Fruit fly (Drosophila melanogaster) whole organism, embryonic: ENCODE measurements around the gene CG5937.
A peak's percentile ranks its signal among the peaks of the same experiment; 100 is the strongest.

Experiments
- ATbp ChIP-seq: fragments of 200-800 bp; sonication (Bioruptor generic); optimal IDR thresholded peaks from 2 replicates; lab custom pipeline; 2017; ENCODE audit warnings: missing biosample characterization, mild to moderate bottlenecking, missing genetic modification characterization, missing genetic modification reagents
- Atf6 ChIP-seq: fragments of 200-800 bp; sonication (Bioruptor generic); IDR thresholded peaks from 2 replicates; pipeline ENCODE4 v1.3.6; 2022; ENCODE audit warnings: missing biosample characterization, missing genetic modification characterization
- B-H2 ChIP-seq: fragments of 200-800 bp; sonication (Bioruptor generic); optimal IDR thresholded peaks from 2 replicates; lab custom pipeline; 2018; ENCODE audit warnings: missing biosample characterization, mild to moderate bottlenecking, missing genetic modification characterization
- Bgb ChIP-seq: fragments of 200-800 bp; sonication (Bioruptor generic); IDR thresholded peaks from 2 replicates; pipeline ENCODE4 v1.3.6; 2022; ENCODE audit warnings: missing biosample characterization, missing genetic modification characterization; ENCODE audit not compliant: partially characterized antibody
- Blimp-1 ChIP-seq: fragments of 200-800 bp; sonication (Bioruptor generic); optimal IDR thresholded peaks from 3 replicates; lab custom pipeline; 2018; ENCODE audit warnings: missing biosample characterization, missing genetic modification characterization, mild to moderate bottlenecking, moderate library complexity, missing genetic modification reagents
- CG10321 ChIP-seq: fragments of 200-800 bp; sonication (Bioruptor generic); IDR thresholded peaks from 2 replicates; pipeline ENCODE4 v1.3.6; 2022; ENCODE audit warnings: missing biosample characterization, missing genetic modification characterization
- CG10654 ChIP-seq: fragments of 200-800 bp; sonication (Bioruptor generic); optimal IDR thresholded peaks from 2 replicates; lab custom pipeline; 2016; ENCODE audit warnings: missing biosample characterization, missing genetic modification characterization
- CG11093 ChIP-seq: fragments of 200-800 bp; sonication (Bioruptor generic); IDR thresholded peaks from 3 replicates; pipeline ENCODE4 v1.3.6; 2022; ENCODE audit warnings: missing biosample characterization, missing genetic modification characterization
- CG11504 ChIP-seq: fragments of 200-800 bp; sonication (Bioruptor generic); optimal IDR thresholded peaks from 3 replicates; lab custom pipeline; 2019; ENCODE audit warnings: missing biosample characterization, mild to moderate bottlenecking, missing genetic modification characterization, moderate library complexity
- CG12071 ChIP-seq: fragments of 200-800 bp; sonication (Bioruptor generic); optimal IDR thresholded peaks from 3 replicates; lab custom pipeline; 2018; ENCODE audit warnings: missing biosample characterization, mild to moderate bottlenecking, missing genetic modification characterization
- CG12236 ChIP-seq: fragments of 200-800 bp; sonication (Bioruptor generic); optimal IDR thresholded peaks from 2 replicates; lab custom pipeline; 2016; ENCODE audit warnings: missing biosample characterization, missing genetic modification characterization
- CG13287 ChIP-seq: fragments of 200-800 bp; sonication (Bioruptor generic); IDR thresholded peaks from 2 replicates; pipeline ENCODE4 v1.3.6; 2022; ENCODE audit warnings: missing biosample characterization, missing genetic modification characterization; ENCODE audit not compliant: partially characterized antibody
- CG13424 ChIP-seq: fragments of 200-800 bp; sonication (Bioruptor generic); optimal IDR thresholded peaks from 2 replicates; lab custom pipeline; 2019; ENCODE audit warnings: missing biosample characterization, mild to moderate bottlenecking, missing genetic modification characterization, moderate library complexity
- CG1602 ChIP-seq: fragments of 200-800 bp; sonication (Bioruptor generic); optimal IDR thresholded peaks from 3 replicates; lab custom pipeline; 2016; ENCODE audit warnings: missing biosample characterization, missing genetic modification characterization
- CG17912 ChIP-seq: fragments of 200-800 bp; sonication (Bioruptor generic); optimal IDR thresholded peaks from 2 replicates; lab custom pipeline; 2018; ENCODE audit warnings: missing biosample characterization, mild to moderate bottlenecking, missing genetic modification characterization
- CG2199 ChIP-seq: fragments of 200-800 bp; sonication (Bioruptor generic); IDR thresholded peaks from 3 replicates; pipeline ENCODE4 v1.3.6; 2022; ENCODE audit warnings: missing biosample characterization, missing genetic modification characterization
- CG2712 ChIP-seq: fragments of 200-800 bp; optimal IDR thresholded peaks from 3 replicates; lab custom pipeline; 2019; ENCODE audit warnings: missing biosample characterization, mild to moderate bottlenecking, missing genetic modification characterization, moderate library complexity
- CG2875 ChIP-seq: fragments of 200-800 bp; sonication (Bioruptor generic); optimal IDR thresholded peaks from 2 replicates; lab custom pipeline; 2017; ENCODE audit warnings: missing biosample characterization, mild to moderate bottlenecking, missing genetic modification characterization, missing genetic modification reagents
- CG31365 ChIP-seq: fragments of 200-800 bp; sonication (Bioruptor generic); optimal IDR thresholded peaks from 2 replicates; lab custom pipeline; 2018; ENCODE audit warnings: missing biosample characterization, mild to moderate bottlenecking, missing genetic modification characterization
- CG32532 ChIP-seq: fragments of 200-800 bp; sonication (Bioruptor generic); IDR thresholded peaks from 2 replicates; pipeline ENCODE4 v1.3.6; 2022; ENCODE audit warnings: missing biosample characterization, missing genetic modification characterization
- CG33213 ChIP-seq: fragments of 200-800 bp; sonication (Bioruptor generic); optimal IDR thresholded peaks from 3 replicates; lab custom pipeline; 2016; ENCODE audit warnings: missing biosample characterization, missing genetic modification characterization
- CG4854 ChIP-seq: fragments of 200-800 bp; sonication (Bioruptor generic); optimal IDR thresholded peaks from 2 replicates; lab custom pipeline; 2016; ENCODE audit warnings: missing biosample characterization, missing genetic modification characterization, inconsistent platforms
- CG7963 ChIP-seq: fragments of 200-800 bp; sonication (Bioruptor generic); IDR thresholded peaks from 3 replicates; pipeline ENCODE4 v1.3.6; 2022; ENCODE audit warnings: missing biosample characterization, missing genetic modification characterization; ENCODE audit not compliant: partially characterized antibody
- CG8089 ChIP-seq: fragments of 200-800 bp; sonication (Bioruptor generic); optimal IDR thresholded peaks from 3 replicates; lab custom pipeline; 2016; ENCODE audit warnings: missing biosample characterization, missing genetic modification characterization
- CG8290 ChIP-seq, 3 experiments: fragments of 200-800 bp; sonication (Bioruptor generic); optimal IDR thresholded peaks; 2 replicates each; lab custom pipeline; 2016 to 2019; ENCODE audit warnings: missing biosample characterization in 3 of 3, missing genetic modification characterization in 3 of 3, mild to moderate bottlenecking in 2 of 3, moderate library complexity in 1 of 3
- CG8765 ChIP-seq: fragments of 200-800 bp; sonication (Bioruptor generic); IDR thresholded peaks from 2 replicates; pipeline ENCODE4 v1.3.6; 2022; ENCODE audit warnings: missing biosample characterization, missing genetic modification characterization
- CG9609 ChIP-seq: fragments of 200-800 bp; sonication (Bioruptor generic); optimal IDR thresholded peaks from 3 replicates; lab custom pipeline; 2016; ENCODE audit warnings: missing biosample characterization, missing genetic modification characterization
- CrebB ChIP-seq: fragments of 200-800 bp; sonication (Bioruptor generic); optimal IDR thresholded peaks from 3 replicates; lab custom pipeline; 2018; ENCODE audit warnings: missing biosample characterization, mild to moderate bottlenecking, missing genetic modification characterization
- Dek ChIP-seq: fragments of 200-800 bp; sonication (Bioruptor generic); optimal IDR thresholded peaks from 3 replicates; lab custom pipeline; 2019; ENCODE audit warnings: missing biosample characterization, mild to moderate bottlenecking, missing genetic modification characterization, moderate library complexity
- Dref ChIP-seq: fragments of 200-800 bp; sonication (Bioruptor generic); IDR thresholded peaks from 2 replicates; pipeline ENCODE4 v1.3.6; 2022; ENCODE audit warnings: missing biosample characterization, missing genetic modification characterization
- HHEX ChIP-seq: fragments of 200-800 bp; sonication (Bioruptor generic); optimal IDR thresholded peaks from 3 replicates; lab custom pipeline; 2017; ENCODE audit warnings: missing biosample characterization, mild to moderate bottlenecking, missing genetic modification characterization, missing genetic modification reagents
- HmgZ ChIP-seq: fragments of 200-800 bp; sonication (Bioruptor generic); optimal IDR thresholded peaks from 2 replicates; lab custom pipeline; 2018; ENCODE audit warnings: missing biosample characterization, mild to moderate bottlenecking, missing genetic modification characterization
- Hr3 ChIP-seq: fragments of 200-800 bp; sonication (Bioruptor generic); optimal IDR thresholded peaks from 3 replicates; lab custom pipeline; 2016; ENCODE audit warnings: missing biosample characterization, missing genetic modification characterization
- Lhr ChIP-seq: fragments of 200-800 bp; sonication (Bioruptor generic); optimal IDR thresholded peaks from 3 replicates; lab custom pipeline; 2017; ENCODE audit warnings: mild to moderate bottlenecking, missing biosample characterization, missing genetic modification reagents, missing genetic modification characterization
- Mad ChIP-seq: fragments of 200-800 bp; sonication (Bioruptor generic); optimal IDR thresholded peaks from 2 replicates; lab custom pipeline; 2016; ENCODE audit warnings: missing biosample characterization, missing genetic modification characterization
- Med ChIP-seq: fragments of 200-800 bp; sonication (Bioruptor generic); peaks from one replicate; lab custom pipeline; 2016; ENCODE audit warnings: missing biosample characterization, missing genetic modification characterization, mild to moderate bottlenecking, inconsistent platforms, moderate library complexity
- Nf-YB ChIP-seq: fragments of 200-800 bp; sonication (Bioruptor generic); optimal IDR thresholded peaks from 3 replicates; lab custom pipeline; 2019; ENCODE audit warnings: missing biosample characterization, mild to moderate bottlenecking, missing genetic modification characterization, moderate library complexity
- Sox100B ChIP-seq: fragments of 200-800 bp; sonication (Bioruptor generic); optimal IDR thresholded peaks from 3 replicates; lab custom pipeline; 2018; ENCODE audit warnings: missing biosample characterization, mild to moderate bottlenecking, missing genetic modification characterization
- Vsx1 ChIP-seq: fragments of 200-800 bp; sonication (Bioruptor generic); optimal IDR thresholded peaks from 2 replicates; lab custom pipeline; 2017; ENCODE audit warnings: missing biosample characterization, mild to moderate bottlenecking, missing genetic modification characterization, missing genetic modification reagents
- amos ChIP-seq: fragments of 200-800 bp; sonication (Bioruptor generic); IDR thresholded peaks from 2 replicates; pipeline ENCODE4 v1.3.6; 2022; ENCODE audit warnings: missing biosample characterization, missing genetic modification characterization; ENCODE audit not compliant: partially characterized antibody
- crc ChIP-seq: fragments of 200-800 bp; sonication (Bioruptor generic); optimal IDR thresholded peaks from 2 replicates; lab custom pipeline; 2016; ENCODE audit warnings: missing biosample characterization, missing genetic modification characterization
- da ChIP-seq: fragments of 200-800 bp; sonication (Bioruptor generic); optimal IDR thresholded peaks from 2 replicates; lab custom pipeline; 2016; ENCODE audit warnings: missing biosample characterization, missing genetic modification characterization
- eyg ChIP-seq: fragments of 200-800 bp; sonication (Bioruptor generic); optimal IDR thresholded peaks from 3 replicates; lab custom pipeline; 2016; ENCODE audit warnings: missing biosample characterization, missing genetic modification characterization
- fru ChIP-seq: fragments of >200 bp; optimal IDR thresholded peaks from 2 replicates; lab custom pipeline; 2017
- gce ChIP-seq: fragments of 200-800 bp; sonication (Bioruptor generic); IDR thresholded peaks from 3 replicates; pipeline ENCODE4 v1.3.6; 2022; ENCODE audit warnings: missing biosample characterization, missing genetic modification characterization
- nmo ChIP-seq: fragments of 200-800 bp; sonication (Bioruptor generic); optimal IDR thresholded peaks from 2 replicates; lab custom pipeline; 2018; ENCODE audit warnings: missing biosample characterization, mild to moderate bottlenecking, missing genetic modification characterization, moderate library complexity
- otp ChIP-seq: fragments of 200-800 bp; sonication (Bioruptor generic); IDR thresholded peaks from 3 replicates; pipeline ENCODE4, ENCODE4 v1.3.6; 2022; ENCODE audit warnings: missing biosample characterization, missing genetic modification characterization
- stwl ChIP-seq: fragments of 200-800 bp; sonication (Bioruptor generic); optimal IDR thresholded peaks from 3 replicates; lab custom pipeline; 2018; ENCODE audit warnings: missing biosample characterization, mild to moderate bottlenecking, missing genetic modification characterization, moderate library complexity
- tin ChIP-seq: fragments of 200-800 bp; sonication (Bioruptor generic); optimal IDR thresholded peaks from 3 replicates; lab custom pipeline; 2016; ENCODE audit warnings: missing biosample characterization, missing genetic modification characterization
- trem ChIP-seq: fragments of 200-800 bp; optimal IDR thresholded peaks from 3 replicates; lab custom pipeline; 2019; ENCODE audit warnings: missing biosample characterization, mild to moderate bottlenecking, missing genetic modification characterization, moderate library complexity
- z ChIP-seq: fragments of 200-800 bp; sonication (Bioruptor generic); IDR thresholded peaks from 3 replicates; pipeline ENCODE4 v1.3.6; 2022; ENCODE audit warnings: missing biosample characterization, missing genetic modification characterization

Gene CG5937

DNA sequence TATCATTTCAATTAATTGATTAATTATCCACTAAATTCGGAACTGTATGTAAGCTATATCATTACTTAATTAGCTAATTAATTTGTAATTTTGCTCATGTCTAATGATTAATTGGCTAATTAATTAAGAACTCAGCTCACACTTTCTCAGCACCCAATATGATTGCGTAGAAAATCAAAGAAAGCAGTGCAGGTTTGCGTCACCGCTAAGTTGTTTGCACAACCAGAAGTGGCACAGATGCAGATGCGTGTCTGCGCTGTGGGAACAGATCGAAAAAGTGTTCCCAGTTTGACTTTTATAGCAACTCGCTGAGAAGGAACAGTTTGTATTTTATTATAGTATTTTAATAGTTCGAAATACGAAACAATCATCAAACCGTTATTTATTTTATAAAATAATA is 47.7 kb upstream of the CG5937 start (continued):
- TF ChIP-seq HHEX (GFP tag; lab: Kevin White, UChicago) (no peak), z (no peak), Blimp-1 (GFP tag; lab: Kevin White, UChicago) (peak; percentile 0), Mad (GFP tag; lab: Kevin White, UChicago) (no peak), HmgZ (peak; percentile 40), CG1602 (GFP tag; lab: Kevin White, UChicago) (no peak), Atf6 (GFP tag; lab: Robert Waterston, UW) (no peak), CG17912 (GFP tag; lab: Kevin White, UChicago) (peak; percentile 12), Hr3 (GFP tag; lab: Kevin White, UChicago) (no peak), fru (lab: Kevin White, UChicago) (no peak), CG10321 (no peak), CG2712 (peak; percentile 10), Med (GFP tag; lab: Kevin White, UChicago) (peak; percentile 79), CG8290 (GFP tag; optimal IDR thresholded peaks at IDR 0.05; lab: Kevin White, UChicago) (peak; percentile 37), CG8290 (tag; optimal IDR thresholded peaks at IDR 0.05; lab: Kevin White, UChicago) (peak in 1 of 2 experiments; percentile 67), amos (GFP tag; lab: Robert Waterston, UW) (peak; percentile 22; the same call in 1 of the 2 replicates), CG11504 (tag; lab: Kevin White, UChicago) (peak; percentile 29), Sox100B (no peak), CG8765 (GFP tag; lab: Robert Waterston, UW) (no peak), CG13424 (tag; lab: Kevin White, UChicago) (peak; percentile 11), crc (GFP tag; lab: Kevin White, UChicago) (no peak), CG13287 (GFP tag; lab: Robert Waterston, UW) (peak; percentile 8; the same call in 1 of the 2 replicates), CG7963 (GFP tag; lab: Robert Waterston, UW) (no peak), CG31365 (peak; percentile 96), CG2199 (GFP tag; lab: Robert Waterston, UW) (peak; percentile 25; the same call in 1 of the 3 replicates), CG4854 (GFP tag; lab: Kevin White, UChicago) (no peak), Lhr (GFP tag; lab: Kevin White, UChicago) (peak; percentile 44), tin (GFP tag; lab: Kevin White, UChicago) (no peak), da (GFP tag; lab: Kevin White, UChicago) (no peak), Bgb (peak; percentile 25; the same call in 1 of the 2 replicates), CG10654 (GFP tag; lab: Kevin White, UChicago) (no peak), CG2875 (GFP tag; lab: Kevin White, UChicago) (no peak), CG8089 (GFP tag; lab: Kevin White, UChicago) (no peak), B-H2 (GFP tag; lab: Kevin White, UChicago) (no peak), trem (tag; lab: Kevin White, UChicago) (peak; percentile 35), gce (GFP tag; lab: Robert Waterston, UW) (no peak), CrebB (tag; lab: Kevin White, UChicago) (no peak), CG32532 (GFP tag; lab: Robert Waterston, UW) (no peak), stwl (tag; lab: Kevin White, UChicago) (peak; percentile 60), ATbp (GFP tag; lab: Kevin White, UChicago) (no peak), Nf-YB (no peak), Vsx1 (peak; percentile 95), Dek (tag; lab: Kevin White, UChicago) (peak; percentile 3), CG12071 (no peak), eyg (GFP tag; lab: Kevin White, UChicago) (no peak), otp (GFP tag; lab: Robert Waterston, UW) (no peak), Dref (no peak), CG12236 (GFP tag; lab: Kevin White, UChicago) (no peak), CG33213 (GFP tag; lab: Kevin White, UChicago) (peak; percentile 22), nmo (GFP tag; lab: Kevin White, UChicago) (peak; percentile 7), CG11093 (GFP tag; lab: Robert Waterston, UW) (no peak), CG9609 (GFP tag; lab: Kevin White, UChicago) (no peak)
